Fruit fly (Drosophila melanogaster) whole organism, embryonic: ENCODE results near the gene nAChRalpha6.

Experiments used
- CG10267 ChIP-seq: fragments of 200-800 bp; sonication (Bioruptor generic); optimal IDR thresholded peaks from 2 replicates; lab custom pipeline; 2018; ENCODE audit warnings: missing biosample characterization, mild to moderate bottlenecking, missing genetic modification characterization, moderate library complexity
- CG10431 ChIP-seq: fragments of 200-800 bp; sonication (Bioruptor generic); optimal IDR thresholded peaks from 3 replicates; lab custom pipeline; 2018; ENCODE audit warnings: missing biosample characterization, mild to moderate bottlenecking, missing genetic modification characterization
- CG11085 ChIP-seq: fragments of 200-800 bp; sonication (Bioruptor generic); IDR thresholded peaks from 2 replicates; pipeline ENCODE4 v1.3.6; 2022; ENCODE audit warnings: missing biosample characterization, missing genetic modification characterization
- CG11093 ChIP-seq: fragments of 200-800 bp; sonication (Bioruptor generic); IDR thresholded peaks from 3 replicates; pipeline ENCODE4 v1.3.6; 2022; ENCODE audit warnings: missing biosample characterization, missing genetic modification characterization
- CG11696 ChIP-seq: fragments of 200-800 bp; sonication (Bioruptor generic); IDR thresholded peaks from 2 replicates; pipeline ENCODE4 v1.3.6; 2022; ENCODE audit warnings: missing biosample characterization, missing genetic modification characterization
- CG13296 ChIP-seq: fragments of 200-800 bp; sonication (Bioruptor generic); optimal IDR thresholded peaks from 3 replicates; lab custom pipeline; 2018; ENCODE audit warnings: missing biosample characterization, mild to moderate bottlenecking, missing genetic modification characterization
- CG14050 ChIP-seq: fragments of 200-800 bp; sonication (Bioruptor generic); IDR thresholded peaks from 3 replicates; pipeline ENCODE4 v1.3.6; 2022; ENCODE audit warnings: missing biosample characterization, missing genetic modification characterization
- CG15011 ChIP-seq: fragments of 200-800 bp; sonication (Bioruptor generic); optimal IDR thresholded peaks from 3 replicates; lab custom pipeline; 2018; ENCODE audit warnings: missing biosample characterization, mild to moderate bottlenecking, missing genetic modification characterization
- CG15601 ChIP-seq: fragments of 200-800 bp; sonication (Bioruptor generic); optimal IDR thresholded peaks from 3 replicates; lab custom pipeline; 2019; ENCODE audit warnings: missing biosample characterization, mild to moderate bottlenecking, missing genetic modification characterization, moderate library complexity
- CG2712 ChIP-seq: fragments of 200-800 bp; optimal IDR thresholded peaks from 3 replicates; lab custom pipeline; 2019; ENCODE audit warnings: missing biosample characterization, mild to moderate bottlenecking, missing genetic modification characterization, moderate library complexity
- CG32532 ChIP-seq: fragments of 200-800 bp; sonication (Bioruptor generic); IDR thresholded peaks from 2 replicates; pipeline ENCODE4 v1.3.6; 2022; ENCODE audit warnings: missing biosample characterization, missing genetic modification characterization
- CG4854 ChIP-seq: fragments of 200-800 bp; sonication (Bioruptor generic); optimal IDR thresholded peaks from 2 replicates; lab custom pipeline; 2016; ENCODE audit warnings: missing biosample characterization, missing genetic modification characterization, inconsistent platforms
- CG5953 ChIP-seq: fragments of 200-800 bp; sonication (Bioruptor generic); IDR thresholded peaks from 2 replicates; pipeline ENCODE4 v1.3.6; 2022; ENCODE audit warnings: missing biosample characterization, missing genetic modification characterization
- CG6254 ChIP-seq: fragments of 200-800 bp; sonication (Bioruptor generic); optimal IDR thresholded peaks from 3 replicates; lab custom pipeline; 2017; ENCODE audit warnings: mild to moderate bottlenecking, missing biosample characterization, missing genetic modification reagents, missing genetic modification characterization
- CG6791 ChIP-seq: fragments of 200-800 bp; sonication (Bioruptor generic); IDR thresholded peaks from 3 replicates; pipeline ENCODE4 v1.3.6; 2022; ENCODE audit warnings: missing biosample characterization, missing genetic modification characterization; ENCODE audit not compliant: partially characterized antibody
- CG9797 ChIP-seq: fragments of 200-800 bp; sonication (Bioruptor generic); optimal IDR thresholded peaks from 3 replicates; lab custom pipeline; 2018; ENCODE audit warnings: missing biosample characterization, mild to moderate bottlenecking, missing genetic modification characterization
- Fer2 ChIP-seq: fragments of 200-800 bp; sonication (Bioruptor generic); optimal IDR thresholded peaks from 2 replicates; lab custom pipeline; 2018; ENCODE audit warnings: missing biosample characterization, mild to moderate bottlenecking, missing genetic modification characterization, moderate library complexity
- Fer3 ChIP-seq: fragments of 200-800 bp; sonication (Bioruptor generic); optimal IDR thresholded peaks from 2 replicates; lab custom pipeline; 2018; ENCODE audit warnings: missing biosample characterization, mild to moderate bottlenecking, missing genetic modification characterization, moderate library complexity
- Hey ChIP-seq: fragments of 200-800 bp; sonication (Bioruptor generic); optimal IDR thresholded peaks from 3 replicates; lab custom pipeline; 2018; ENCODE audit warnings: missing biosample characterization, mild to moderate bottlenecking, missing genetic modification characterization
- Hr39 ChIP-seq: fragments of >200 bp; optimal IDR thresholded peaks from 2 replicates; lab custom pipeline; 2017
- Hr51 ChIP-seq, 2 experiments: fragments of 200-800 bp; sonication (Bioruptor generic); optimal IDR thresholded peaks; 2 replicates in 1 of 2; 3 replicates in 1 of 2; lab custom pipeline; 2016 to 2018; ENCODE audit warnings: missing biosample characterization in 2 of 2, missing genetic modification characterization in 2 of 2, mild to moderate bottlenecking in 1 of 2, moderate library complexity in 1 of 2
- Lhr ChIP-seq: fragments of 200-800 bp; sonication (Bioruptor generic); optimal IDR thresholded peaks from 3 replicates; lab custom pipeline; 2017; ENCODE audit warnings: mild to moderate bottlenecking, missing biosample characterization, missing genetic modification reagents, missing genetic modification characterization
- MTF-1 ChIP-seq: fragments of 200-800 bp; sonication (Bioruptor generic); optimal IDR thresholded peaks from 2 replicates; lab custom pipeline; 2018; ENCODE audit warnings: missing biosample characterization, mild to moderate bottlenecking, missing genetic modification characterization, borderline replicate concordance
- Mad ChIP-seq: fragments of 200-800 bp; sonication (Bioruptor generic); optimal IDR thresholded peaks from 2 replicates; lab custom pipeline; 2016; ENCODE audit warnings: missing biosample characterization, missing genetic modification characterization
- NC2β ChIP-seq: fragments of 200-800 bp; sonication (Bioruptor generic); optimal IDR thresholded peaks from 2 replicates; lab custom pipeline; 2016; ENCODE audit warnings: missing biosample characterization, missing genetic modification characterization
- NK7.1 ChIP-seq: fragments of 200-800 bp; sonication (Bioruptor generic); optimal IDR thresholded peaks from 3 replicates; lab custom pipeline; 2016; ENCODE audit warnings: missing biosample characterization, missing genetic modification characterization
- NfI ChIP-seq: fragments of 200-800 bp; sonication (Bioruptor generic); optimal IDR thresholded peaks from 3 replicates; lab custom pipeline; 2018; ENCODE audit warnings: missing biosample characterization, mild to moderate bottlenecking, missing genetic modification characterization, moderate library complexity
- Optix ChIP-seq: fragments of 200-800 bp; sonication (Bioruptor generic); IDR thresholded peaks from 3 replicates; pipeline ENCODE4 v1.3.6; 2022; ENCODE audit warnings: missing biosample characterization, missing genetic modification characterization
- Ptx1 ChIP-seq: fragments of 200-800 bp; sonication (Bioruptor generic); IDR thresholded peaks from 2 replicates; pipeline ENCODE4 v1.3.6; 2022; ENCODE audit warnings: missing biosample characterization, missing genetic modification characterization
- Rfx ChIP-seq: fragments of 200-800 bp; sonication (Bioruptor generic); IDR thresholded peaks from 2 replicates; pipeline ENCODE4 v1.3.6; 2022; ENCODE audit warnings: missing biosample characterization, missing genetic modification characterization
- Sry-β ChIP-seq: fragments of 200-800 bp; sonication (Bioruptor generic); optimal IDR thresholded peaks from 2 replicates; lab custom pipeline; 2018; ENCODE audit warnings: missing biosample characterization, mild to moderate bottlenecking, missing genetic modification characterization, moderate library complexity
- Sry-δ ChIP-seq: fragments of 200-800 bp; sonication (Bioruptor generic); optimal IDR thresholded peaks from 2 replicates; lab custom pipeline; 2016; ENCODE audit warnings: missing biosample characterization, missing genetic modification characterization
- Trl ChIP-seq, 3 experiments: fragments of >200 bp in 2 of 3; fragments of 200-800 bp in 1 of 3; sonication (Bioruptor generic) in 1 of 3; optimal IDR thresholded peaks; 2 replicates in 1 of 3; 3 replicates in 2 of 3; lab custom pipeline; 2016 to 2017; ENCODE audit warnings: missing biosample characterization in 1 of 3, missing genetic modification characterization in 1 of 3
- al ChIP-seq: fragments of 200-800 bp; sonication (Bioruptor generic); IDR thresholded peaks from 2 replicates; pipeline ENCODE4 v1.3.6; 2022; ENCODE audit warnings: missing biosample characterization, missing genetic modification characterization
- bbx ChIP-seq: fragments of 200-800 bp; sonication (Bioruptor generic); IDR thresholded peaks from 2 replicates; pipeline ENCODE4 v1.3.6; 2022; ENCODE audit warnings: missing biosample characterization, missing genetic modification characterization; ENCODE audit not compliant: partially characterized antibody
- disco-r ChIP-seq: fragments of 200-800 bp; sonication (Bioruptor generic); optimal IDR thresholded peaks from 2 replicates; lab custom pipeline; 2016; ENCODE audit warnings: missing biosample characterization, missing genetic modification characterization
- dysf ChIP-seq: fragments of 200-800 bp; sonication (Bioruptor generic); IDR thresholded peaks from 3 replicates; pipeline ENCODE4 v1.3.6; 2022; ENCODE audit warnings: missing biosample characterization, missing genetic modification characterization
- fd3F ChIP-seq: fragments of 200-800 bp; sonication (Bioruptor generic); optimal IDR thresholded peaks from 2 replicates; lab custom pipeline; 2018; ENCODE audit warnings: missing biosample characterization, mild to moderate bottlenecking, missing genetic modification characterization, moderate library complexity
- gro ChIP-seq: fragments of 200-800 bp; sonication (Bioruptor generic); optimal IDR thresholded peaks from 2 replicates; lab custom pipeline; 2016; ENCODE audit warnings: missing biosample characterization, missing genetic modification characterization
- gsb ChIP-seq: fragments of 200-800 bp; sonication (Bioruptor generic); IDR thresholded peaks from 2 replicates; pipeline ENCODE4 v1.3.6; 2022; ENCODE audit warnings: missing biosample characterization, missing genetic modification characterization
- h ChIP-seq: fragments of >200 bp; optimal IDR thresholded peaks from 2 replicates; lab custom pipeline; 2017
- jumu ChIP-seq: fragments of 200-800 bp; sonication (Bioruptor generic); optimal IDR thresholded peaks from 3 replicates; lab custom pipeline; 2016; ENCODE audit warnings: missing biosample characterization, missing genetic modification characterization
- kni ChIP-seq: fragments of 200-800 bp; sonication (Bioruptor generic); optimal IDR thresholded peaks from 3 replicates; lab custom pipeline; 2017; ENCODE audit warnings: mild to moderate bottlenecking, missing biosample characterization, missing genetic modification reagents, missing genetic modification characterization
- pan ChIP-seq, 4 experiments: fragments of >200 bp in 3 of 4; fragments of 200-800 bp in 1 of 4; sonication (Bioruptor generic) in 1 of 4; optimal IDR thresholded peaks in 3 of 4; IDR thresholded peaks in 1 of 4; 2 replicates each; pipeline versions ENCODE4 v1.3.6 to Lab custom; 2017 to 2022; ENCODE audit warnings: missing biosample characterization in 2 of 4, missing genetic modification characterization in 2 of 4, mixed read lengths in 1 of 4
- phol ChIP-seq: fragments of 200-800 bp; sonication (Bioruptor generic); optimal IDR thresholded peaks from 3 replicates; lab custom pipeline; 2018; ENCODE audit warnings: missing biosample characterization, mild to moderate bottlenecking, missing genetic modification characterization, moderate library complexity
- salm ChIP-seq: fragments of 200-800 bp; sonication (Bioruptor generic); optimal IDR thresholded peaks from 2 replicates; lab custom pipeline; 2018; ENCODE audit warnings: missing biosample characterization, mild to moderate bottlenecking, missing genetic modification characterization
- schlank ChIP-seq: fragments of 200-800 bp; sonication (Bioruptor generic); optimal IDR thresholded peaks from 2 replicates; lab custom pipeline; 2018; ENCODE audit warnings: missing biosample characterization, mild to moderate bottlenecking, missing genetic modification characterization
- sob ChIP-seq: fragments of 200-800 bp; sonication (Bioruptor generic); IDR thresholded peaks from 2 replicates; pipeline ENCODE4 v1.3.6; 2022; ENCODE audit warnings: missing biosample characterization, missing genetic modification characterization
- tll ChIP-seq, 2 experiments: fragments of 200-800 bp in 1 of 2; fragments of >200 bp in 1 of 2; sonication (Bioruptor generic) in 1 of 2; optimal IDR thresholded peaks; 2 replicates each; lab custom pipeline; 2017 to 2019; ENCODE audit warnings: missing biosample characterization in 2 of 2, missing genetic modification characterization in 2 of 2, mild to moderate bottlenecking in 1 of 2, moderate library complexity in 1 of 2
- twi ChIP-seq: fragments of 200-800 bp; optimal IDR thresholded peaks from 2 replicates; lab custom pipeline; 2019; ENCODE audit warnings: missing biosample characterization, mild to moderate bottlenecking, missing genetic modification characterization, moderate library complexity
- unpg ChIP-seq: fragments of 200-800 bp; sonication (Bioruptor generic); optimal IDR thresholded peaks from 3 replicates; lab custom pipeline; 2018; ENCODE audit warnings: missing biosample characterization, mild to moderate bottlenecking, missing genetic modification characterization, moderate library complexity

nAChRalpha6 gene

dm6 chr2L:9792945-9793344, 93.1 kb downstream of the nAChRalpha6 start, which contains the start of gene CG13123 (continued):
- no peak for TF ChIP-seq NK7.1 (GFP tag; lab: Kevin White, UChicago)
- TF ChIP-seq Optix (GFP tag; lab: Robert Waterston, UW) = no peak
- TF ChIP-seq CG6254 (GFP tag; lab: Kevin White, UChicago) = no peak
- no peak for TF ChIP-seq CG32532 (GFP tag; lab: Robert Waterston, UW)
- TF ChIP-seq gro (GFP tag; lab: Kevin White, UChicago) = no peak
- TF ChIP-seq phol (tag; lab: Kevin White, UChicago) = peak; percentile 45
- TF ChIP-seq Hey (tag; lab: Kevin White, UChicago) = no peak
- TF ChIP-seq Sry-δ (GFP tag; lab: Kevin White, UChicago) = no peak
- peak; percentile 13 for TF ChIP-seq CG2712 (tag; lab: Kevin White, UChicago)
- TF ChIP-seq dysf (GFP tag; lab: Robert Waterston, UW) = no peak
- peak; percentile 23 for TF ChIP-seq CG10267 (tag; lab: Kevin White, UChicago)
- TF ChIP-seq CG11696 (GFP tag; lab: Robert Waterston, UW) = no peak
- TF ChIP-seq CG11085 = no peak
- peak; percentile 36 for TF ChIP-seq CG10431 (GFP tag; lab: Kevin White, UChicago)
- TF ChIP-seq Trl (optimal IDR thresholded peaks at IDR 0.05; lab: Kevin White, UChicago) = no peak
- no peak for TF ChIP-seq Trl (GFP tag; optimal IDR thresholded peaks at IDR 0.05; lab: Kevin White, UChicago)
- TF ChIP-seq CG9797 (GFP tag; lab: Kevin White, UChicago) = peak; percentile 72
- no peak for TF ChIP-seq twi (tag; lab: Kevin White, UChicago)
- no peak for TF ChIP-seq Hr51 (GFP tag; optimal IDR thresholded peaks at IDR 0.05; lab: Kevin White, UChicago)
- TF ChIP-seq CG6791 = no peak
- TF ChIP-seq Fer2 = no peak
- no peak for TF ChIP-seq CG13296 (GFP tag; lab: Kevin White, UChicago)
- no peak for TF ChIP-seq Fer3 (tag; lab: Kevin White, UChicago)
- TF ChIP-seq sob (GFP tag; lab: Robert Waterston, UW) = no peak
- TF ChIP-seq gsb (GFP tag; lab: Robert Waterston, UW) = no peak
- TF ChIP-seq Hr39 = no peak
- TF ChIP-seq pan (optimal IDR thresholded peaks at IDR 0.05; lab: Kevin White, UChicago) = no peak
- no peak for TF ChIP-seq pan (GFP tag; optimal IDR thresholded peaks at IDR 0.05 in 1 of 2, IDR thresholded peaks at IDR 0.05 in 1 of 2)
- no peak for TF ChIP-seq CG14050 (GFP tag; lab: Robert Waterston, UW)
- TF ChIP-seq unpg (GFP tag; lab: Kevin White, UChicago) = no peak
- no peak for TF ChIP-seq CG5953
- TF ChIP-seq al (GFP tag; lab: Robert Waterston, UW) = no peak
- TF ChIP-seq MTF-1 (GFP tag; lab: Kevin White, UChicago) = no peak
- peak; percentile 37; the same call in 1 of the 2 replicates for TF ChIP-seq bbx (GFP tag; lab: Robert Waterston, UW)
- no peak for TF ChIP-seq Ptx1 (GFP tag; lab: Robert Waterston, UW)
- no peak for TF ChIP-seq CG4854 (GFP tag; lab: Kevin White, UChicago)
- TF ChIP-seq CG11093 = no peak
- TF ChIP-seq kni (GFP tag; lab: Kevin White, UChicago) = no peak
- TF ChIP-seq fd3F (GFP tag; lab: Kevin White, UChicago) = no peak
- no peak for TF ChIP-seq schlank
- peak; percentile 59 for TF ChIP-seq Lhr
- TF ChIP-seq salm = no peak
- no peak for TF ChIP-seq jumu
- TF ChIP-seq Rfx (GFP tag; lab: Robert Waterston, UW) = no peak
- TF ChIP-seq h (lab: Kevin White, UChicago) = no peak
- TF ChIP-seq Mad (GFP tag; lab: Kevin White, UChicago) = no peak
- no peak for TF ChIP-seq CG15601
- TF ChIP-seq tll (GFP tag; optimal IDR thresholded peaks at IDR 0.05; lab: Kevin White, UChicago) = no peak
- no peak for TF ChIP-seq CG15011 (GFP tag; lab: Kevin White, UChicago)
- no peak for TF ChIP-seq NfI
- no peak for TF ChIP-seq disco-r (GFP tag; lab: Kevin White, UChicago)
- no peak for TF ChIP-seq NC2β
- TF ChIP-seq Sry-β = no peak
